Worm (Caenorhabditis elegans) whole organism, L2 larva: ENCODE results near the gene B0365.9.

Source experiments
- C34F6.9 ChIP-seq: fragments of 150-350 bp; optimal IDR thresholded peaks from 2 replicates; lab custom pipeline; 2014; ENCODE audit warnings: missing biosample characterization, missing genetic modification characterization
- R02D3.7 ChIP-seq: fragments of 150-350 bp; optimal IDR thresholded peaks from 2 replicates; lab custom pipeline; 2014; ENCODE audit warnings: missing biosample characterization, missing genetic modification characterization
- Y55F3AM.14 ChIP-seq: fragments of 200-800 bp; sonication (Bioruptor generic); optimal IDR thresholded peaks from 2 replicates; lab custom pipeline; 2018; ENCODE audit warnings: mild to moderate bottlenecking, missing genetic modification characterization, missing compliant biosample characterization
- ZK546.5 ChIP-seq: sonication (generic microtip); optimal IDR thresholded peaks from 2 replicates; lab custom pipeline; 2017; ENCODE audit warnings: missing biosample characterization, missing genetic modification characterization
- ama-1 ChIP-seq: fragments of 150-350 bp; optimal IDR thresholded peaks from 2 replicates; lab custom pipeline; 2018; ENCODE audit warnings: inconsistent platforms
- blmp-1 ChIP-seq: sonication (generic microtip); optimal IDR thresholded peaks from 2 replicates; lab custom pipeline; 2017; ENCODE audit warnings: missing genetic modification characterization, mild to moderate bottlenecking, missing compliant biosample characterization, antibody characterized with exemption, moderate library complexity; ENCODE audit not compliant: insufficient read depth
- ceh-82 ChIP-seq: fragments of 150-350 bp; optimal IDR thresholded peaks from 2 replicates; lab custom pipeline; 2014; ENCODE audit warnings: missing biosample characterization, missing genetic modification characterization
- dmd-4 ChIP-seq: sonication (generic microtip); optimal IDR thresholded peaks from 2 replicates; lab custom pipeline; 2017; ENCODE audit warnings: missing biosample characterization, missing genetic modification characterization
- egl-27 ChIP-seq: sonication (generic microtip); optimal IDR thresholded peaks from 3 replicates; lab custom pipeline; 2017; ENCODE audit warnings: missing biosample characterization, missing genetic modification reagents, missing genetic modification characterization
- elt-1 ChIP-seq: fragments of 150-350 bp; optimal IDR thresholded peaks from 2 replicates; lab custom pipeline; 2014; ENCODE audit warnings: missing biosample characterization, missing genetic modification characterization
- fos-1 ChIP-seq: fragments of 150-350 bp; optimal IDR thresholded peaks from 2 replicates; lab custom pipeline; 2014; ENCODE audit warnings: missing biosample characterization, missing genetic modification characterization
- gmeb-1 ChIP-seq: fragments of 150-350 bp; optimal IDR thresholded peaks from 2 replicates; lab custom pipeline; 2014; ENCODE audit warnings: missing biosample characterization, missing genetic modification characterization
- lin-11 ChIP-seq: fragments of 150-350 bp; sonication (generic microtip); optimal IDR thresholded peaks from 2 replicates; lab custom pipeline; 2014; ENCODE audit warnings: missing biosample characterization, missing genetic modification characterization, inconsistent platforms, mixed read lengths
- mab-5 ChIP-seq: fragments of 150-350 bp; optimal IDR thresholded peaks from 2 replicates; lab custom pipeline; 2014; ENCODE audit warnings: missing biosample characterization, missing genetic modification characterization
- mbf-1 ChIP-seq: sonication (generic microtip); optimal IDR thresholded peaks from 2 replicates; lab custom pipeline; 2017; ENCODE audit warnings: missing biosample characterization, missing genetic modification characterization
- nhr-11 ChIP-seq: fragments of 150-350 bp; optimal IDR thresholded peaks from 2 replicates; lab custom pipeline; 2014; ENCODE audit warnings: missing biosample characterization, missing genetic modification characterization
- nhr-129 ChIP-seq: fragments of 150-350 bp; optimal IDR thresholded peaks from 2 replicates; lab custom pipeline; 2014; ENCODE audit warnings: missing biosample characterization, missing genetic modification characterization
- nhr-21 ChIP-seq: fragments of 150-350 bp; optimal IDR thresholded peaks from 2 replicates; lab custom pipeline; 2014; ENCODE audit warnings: missing biosample characterization, missing genetic modification characterization
- nhr-23 ChIP-seq: fragments of 150-350 bp; optimal IDR thresholded peaks from 2 replicates; lab custom pipeline; 2014; ENCODE audit warnings: missing biosample characterization, missing genetic modification reagents, missing genetic modification characterization
- nhr-237 ChIP-seq: fragments of 150-350 bp; optimal IDR thresholded peaks from 2 replicates; lab custom pipeline; 2014; ENCODE audit warnings: missing biosample characterization, missing genetic modification characterization
- nhr-25 ChIP-seq: fragments of 150-350 bp; sonication (generic microtip); optimal IDR thresholded peaks from 3 replicates; lab custom pipeline; 2014; ENCODE audit warnings: missing biosample characterization, missing genetic modification characterization
- nhr-6 ChIP-seq: fragments of 150-350 bp; optimal IDR thresholded peaks from 2 replicates; lab custom pipeline; 2014; ENCODE audit warnings: missing biosample characterization, missing genetic modification characterization
- sem-4 ChIP-seq: fragments of 150-350 bp; optimal IDR thresholded peaks from 2 replicates; lab custom pipeline; 2014; ENCODE audit warnings: missing biosample characterization, missing genetic modification reagents, missing genetic modification characterization
- skn-1 ChIP-seq: sonication (generic microtip); optimal IDR thresholded peaks from 2 replicates; lab custom pipeline; 2017; ENCODE audit warnings: missing biosample characterization, missing genetic modification characterization
- sma-9 ChIP-seq, 2 experiments: fragments of 150-350 bp in 1 of 2; sonication (generic microtip) in 1 of 2; optimal IDR thresholded peaks; 2 replicates each; lab custom pipeline; 2014 to 2016; ENCODE audit warnings: missing genetic modification characterization in 2 of 2, mild to moderate bottlenecking in 1 of 2, missing biosample characterization in 1 of 2, missing compliant biosample characterization in 1 of 2, missing genetic modification reagents in 1 of 2, moderate library complexity in 1 of 2
- snpc-4 ChIP-seq: fragments of 150-350 bp; optimal IDR thresholded peaks from 2 replicates; lab custom pipeline; 2014; ENCODE audit warnings: missing biosample characterization, missing genetic modification characterization
- unc-55 ChIP-seq: fragments of 150-350 bp; sonication (generic microtip); optimal IDR thresholded peaks from 3 replicates; lab custom pipeline; 2014; ENCODE audit warnings: missing biosample characterization, missing genetic modification reagents, missing genetic modification characterization
- unc-62 ChIP-seq: fragments of 150-350 bp; optimal IDR thresholded peaks from 2 replicates; lab custom pipeline; 2014; ENCODE audit warnings: missing biosample characterization, missing genetic modification reagents, missing genetic modification characterization
- zag-1 ChIP-seq: fragments of 150-350 bp; optimal IDR thresholded peaks from 2 replicates; lab custom pipeline; 2014; ENCODE audit warnings: missing biosample characterization, missing genetic modification characterization
- ztf-11 ChIP-seq: sonication (generic microtip); optimal IDR thresholded peaks from 2 replicates; lab custom pipeline; 2017; ENCODE audit warnings: missing biosample characterization, missing genetic modification characterization

Gene B0365.9

DNA sequence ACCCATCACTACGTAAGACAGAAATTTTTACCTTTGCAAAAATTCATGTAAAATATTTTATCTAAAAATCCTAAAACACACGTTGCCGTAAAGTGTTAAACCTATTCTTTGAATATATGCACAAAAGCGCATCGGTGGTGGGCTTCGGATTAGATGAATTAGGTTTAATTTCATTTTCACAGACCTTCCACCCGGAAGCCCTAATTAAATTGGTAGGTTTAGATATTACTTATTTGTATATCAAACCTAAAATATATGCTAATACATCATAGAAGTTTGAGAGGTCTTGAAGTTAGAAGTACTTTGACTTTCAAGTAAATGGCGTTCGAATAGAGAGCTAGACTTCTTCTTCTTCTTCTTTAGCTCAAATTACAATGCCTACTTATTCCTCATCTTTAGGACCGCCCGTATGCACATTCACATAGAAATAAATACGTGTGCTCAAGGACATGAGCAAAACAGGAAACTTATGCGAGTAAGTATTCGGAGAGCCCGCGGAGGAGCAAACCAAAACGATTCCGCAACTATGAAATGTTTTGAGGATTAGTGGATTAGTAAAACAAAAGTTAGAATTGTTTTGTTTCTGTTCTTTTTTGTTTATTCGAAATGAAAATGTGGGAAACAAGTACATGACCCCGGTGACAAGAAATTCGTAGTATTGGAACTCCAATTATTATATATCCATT is 18.7 kb downstream of the B0365.9 start:
- TF ChIP-seq ZK546.5 (tag; lab: Kevin White, UChicago) (no peak), ceh-82 (tag; lab: Kevin White, UChicago) (no peak), gmeb-1 (tag; lab: Kevin White, UChicago) (no peak), nhr-23 (tag; lab: Kevin White, UChicago) (no peak), dmd-4 (tag; lab: Kevin White, UChicago) (no peak), unc-55 (GFP tag; lab: Kevin White, UChicago) (peak; percentile 67), nhr-129 (no peak), R02D3.7 (tag; lab: Kevin White, UChicago) (no peak)

ce11 chrV:13112937-13113497 is 20.3 kb downstream of the B0365.9 start:
- TF ChIP-seq Y55F3AM.14 (GFP tag; lab: Kevin White, UChicago): no peak
- TF ChIP-seq nhr-129: no peak
- TF ChIP-seq elt-1 (tag; lab: Kevin White, UChicago): no peak
- no peak for TF ChIP-seq nhr-6 (tag; lab: Kevin White, UChicago)
- no peak for TF ChIP-seq nhr-11
- peak; percentile 55 for TF ChIP-seq unc-55 (GFP tag; lab: Kevin White, UChicago)
- TF ChIP-seq C34F6.9 (tag; lab: Kevin White, UChicago): peak; percentile 4
- TF ChIP-seq nhr-21: no peak
- no peak for TF ChIP-seq skn-1
- TF ChIP-seq snpc-4 (tag; lab: Kevin White, UChicago): no peak
- no peak for TF ChIP-seq unc-62 (GFP tag; lab: Kevin White, UChicago)
- peak; percentile 51 for TF ChIP-seq mab-5
- no peak for TF ChIP-seq lin-11 (tag; lab: Kevin White, UChicago)
- no peak for TF ChIP-seq ama-1 (lab: Kevin White, UChicago)
- TF ChIP-seq zag-1 (tag; lab: Kevin White, UChicago): peak; percentile 45
- TF ChIP-seq egl-27 (tag; lab: Kevin White, UChicago): no peak

ce11 chrV:13111599-13112191 is 21.7 kb downstream of the B0365.9 start:
- TF ChIP-seq mbf-1 (no peak), elt-1 (tag; lab: Kevin White, UChicago) (no peak), sem-4 (tag; lab: Kevin White, UChicago) (no peak), sma-9 (GFP tag; optimal IDR thresholded peaks at IDR 0.05; lab: Kevin White, UChicago) (no peak), sma-9 (tag; optimal IDR thresholded peaks at IDR 0.05; lab: Kevin White, UChicago) (no peak), zag-1 (tag; lab: Kevin White, UChicago) (peak; percentile 62), Y55F3AM.14 (GFP tag; lab: Kevin White, UChicago) (peak; percentile 30), C34F6.9 (tag; lab: Kevin White, UChicago) (peak; percentile 14), unc-55 (GFP tag; lab: Kevin White, UChicago) (peak; percentile 47), dmd-4 (tag; lab: Kevin White, UChicago) (no peak)

DNA sequence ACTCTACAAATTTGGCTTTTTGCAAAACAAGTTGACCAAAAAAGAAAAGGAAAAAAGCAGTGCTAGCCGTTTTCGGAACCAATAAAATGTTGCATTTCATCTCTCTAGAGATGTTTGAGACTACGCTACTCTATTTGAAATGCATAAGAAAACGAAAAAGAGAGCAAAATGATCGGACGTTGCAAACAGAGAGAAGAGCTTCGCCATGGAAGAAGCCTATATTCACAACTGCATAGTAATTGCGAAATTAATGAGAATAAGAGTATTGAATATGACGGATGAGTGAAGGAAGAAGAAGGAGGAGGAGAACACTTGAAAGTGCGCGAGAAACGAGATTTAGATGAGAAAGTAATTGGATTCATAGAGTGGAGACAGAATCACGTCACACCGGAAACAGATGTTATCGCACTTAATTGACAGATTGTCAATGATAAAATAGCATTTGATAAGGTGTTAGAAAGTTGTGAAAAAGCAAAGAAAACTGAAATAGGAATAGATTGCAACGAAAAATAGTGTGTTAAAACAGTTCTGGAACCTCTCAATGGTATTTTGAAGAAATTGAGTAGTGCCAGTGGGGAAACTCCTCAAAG is 27.4 kb downstream of the B0365.9 start:
- TF ChIP-seq blmp-1 (tag; lab: Kevin White, UChicago): no peak
- peak; percentile 67 for TF ChIP-seq unc-55 (GFP tag; lab: Kevin White, UChicago)
- TF ChIP-seq fos-1: peak; percentile 3
- TF ChIP-seq, all 48 proteins: peak for 2

ce11 chrV:13095654-13096053 is 37.7 kb downstream of the B0365.9 start, which contains the start of gene C34B4.5:
Gene C34B4.5, plus strand, starts transcription at chrV:13095954.
- no peak for TF ChIP-seq nhr-25
- no peak for TF ChIP-seq nhr-237 (tag; lab: Kevin White, UChicago)
- no peak for TF ChIP-seq sem-4 (tag; lab: Kevin White, UChicago)
- TF ChIP-seq ztf-11: no peak
